Worm (Caenorhabditis elegans) whole organism, L4/young adult: ENCODE data around the gene fat-7.

Experiments
- W03F9.2 ChIP-seq: fragments of 150-350 bp; optimal IDR thresholded peaks from 2 replicates; lab custom pipeline; 2014; ENCODE audit warnings: missing biosample characterization, missing genetic modification characterization
- dao-5 ChIP-seq: sonication (generic microtip); optimal IDR thresholded peaks from 2 replicates; lab custom pipeline; 2016; ENCODE audit warnings: missing genotype, missing genetic modification characterization, moderate library complexity, missing compliant biosample characterization
- him-1 ChIP-seq: sonication (generic microtip); optimal IDR thresholded peaks from 2 replicates; lab custom pipeline; 2016; ENCODE audit warnings: missing genotype, missing genetic modification reagents, missing genetic modification characterization, missing compliant biosample characterization

DNA sequence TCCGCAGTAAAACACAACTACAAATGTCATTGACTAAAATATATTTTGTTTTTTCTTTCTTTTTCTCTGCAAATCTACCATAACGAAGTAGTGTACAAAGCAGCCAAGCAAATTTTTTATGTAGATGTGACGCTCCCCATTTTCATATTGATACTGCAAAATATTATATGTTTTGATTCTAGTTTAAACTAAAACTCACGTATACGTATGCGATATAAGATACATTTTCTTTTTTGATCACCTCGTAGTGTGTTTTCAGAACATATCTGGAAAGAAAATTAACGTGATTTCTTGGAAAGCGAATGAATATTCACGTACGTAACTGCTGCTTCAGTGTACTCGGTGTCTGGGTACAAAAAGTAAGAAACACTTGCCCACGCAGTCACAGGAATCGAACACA lies 16.1 kb downstream of the fat-7 start:
- TF ChIP-seq dao-5 (tag; lab: Kevin White, UChicago) (no peak), him-1 (tag; lab: Kevin White, UChicago) (no peak), W03F9.2 (tag; lab: Kevin White, UChicago) (no peak)
